Worm (Caenorhabditis elegans): ENCODE measurements around the gene dhs-19.

dhs-19 gene

ce11 chrV:11520215-11520614, 29.9 kb upstream of the dhs-19 start, which contains the start of the genes C55A6.11 and C55A6.7:
Gene C55A6.11 (plus strand): TSS chrV:11520515.
Gene C55A6.7 (minus strand): TSS chrV:11520530.
- no peak for TF ChIP-seq aly-1 (tag; optimal IDR thresholded peaks at IDR 0.05)
- no peak for TF ChIP-seq ceh-36 (tag; optimal IDR thresholded peaks at IDR 0.05)

ce11 chrV:11517789-11518188, 27.5 kb upstream of the dhs-19 start, which contains the start of gene C55A6.4:
Gene C55A6.4 (minus strand): TSS chrV:11517889.
- TF ChIP-seq tra-4 (tag; optimal IDR thresholded peaks at IDR 0.05) (no peak), F13C5.2 (tag; optimal IDR thresholded peaks at IDR 0.05) (no peak), hmg-4 (GFP tag; optimal IDR thresholded peaks at IDR 0.05) (no peak), scrt-1 (GFP tag; IDR thresholded peaks at IDR 0.05) (no peak), hnd-1 (tag; optimal IDR thresholded peaks at IDR 0.05) (no peak), aly-1 (tag; optimal IDR thresholded peaks at IDR 0.05) (no peak), tbx-11 (GFP tag; IDR thresholded peaks at IDR 0.05) (no peak), ceh-13 (GFP tag; optimal IDR thresholded peaks at IDR 0.05) (no peak), ets-7 (tag; optimal IDR thresholded peaks at IDR 0.05) (no peak), ama-1 (optimal IDR thresholded peaks at IDR 0.05) (no peak)

DNA sequence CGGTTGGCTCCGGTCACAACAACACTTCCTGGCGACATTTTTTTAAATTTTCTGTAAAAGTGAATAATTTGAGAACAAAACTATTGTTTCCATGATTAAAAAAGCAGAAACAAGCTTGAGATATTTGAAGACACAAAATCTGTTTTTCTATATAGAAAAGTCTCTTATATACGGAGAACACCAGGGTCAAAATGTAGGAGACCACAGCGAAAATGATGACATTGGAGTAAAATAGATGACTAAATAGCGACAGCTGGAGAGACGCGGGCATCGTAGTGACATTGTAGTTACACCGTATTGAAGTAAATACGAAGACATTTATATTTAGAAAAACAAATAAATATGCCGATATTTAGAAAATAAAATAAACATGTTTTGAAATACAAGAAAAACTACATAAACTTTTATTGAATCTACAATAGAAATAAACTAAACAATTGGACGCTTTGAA, 25.9 kb upstream of the dhs-19 start, which contains the start of gene sdz-8:
Gene sdz-8 (minus strand): TSS at position 51 of the 451 bp plus-strand sequence.
- TF ChIP-seq pes-1 (GFP tag; IDR thresholded peaks at IDR 0.05) (no peak), flt-1 (GFP tag; IDR thresholded peaks at IDR 0.05) (no peak), ets-7 (tag; optimal IDR thresholded peaks at IDR 0.05) (no peak), tra-4 (tag; optimal IDR thresholded peaks at IDR 0.05) (no peak), sea-1 (GFP tag; conservative IDR thresholded peaks at IDR 0.05) (no peak), hnd-1 (tag; optimal IDR thresholded peaks at IDR 0.05) (no peak), tbx-37 (GFP tag; conservative IDR thresholded peaks at IDR 0.05) (no peak), hmbx-1 (tag; optimal IDR thresholded peaks at IDR 0.05) (no peak), tbx-11 (GFP tag; IDR thresholded peaks at IDR 0.05) (no peak), ama-1 (optimal IDR thresholded peaks at IDR 0.05) (no peak), aly-1 (tag; optimal IDR thresholded peaks at IDR 0.05) (no peak), ceh-36 (tag; optimal IDR thresholded peaks at IDR 0.05) (no peak), B0310.2 (tag; optimal IDR thresholded peaks at IDR 0.05) (no peak)

DNA sequence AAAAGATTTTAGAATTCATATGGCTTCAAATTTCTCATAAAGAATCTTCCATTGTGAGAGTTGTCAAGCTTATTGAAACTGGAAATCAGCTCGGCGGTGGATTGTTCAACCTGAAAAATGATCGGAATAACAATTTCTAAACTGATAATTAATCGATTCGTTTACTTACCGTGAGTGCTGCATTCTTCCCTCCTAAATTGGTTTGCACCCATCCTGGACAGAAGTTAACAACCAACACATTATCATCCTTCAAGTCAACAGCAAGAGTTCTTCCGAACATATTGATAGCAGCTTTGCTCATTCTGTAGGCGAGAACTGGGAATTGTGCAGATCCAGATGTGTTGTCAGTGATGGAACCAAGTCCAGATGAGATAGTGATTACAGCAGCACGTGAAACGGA, 24.9 kb upstream of the dhs-19 start:
- no peak for TF ChIP-seq F13C5.2 (tag; optimal IDR thresholded peaks at IDR 0.05)
- TF ChIP-seq pes-1 (GFP tag; IDR thresholded peaks at IDR 0.05): no peak
- no peak for TF ChIP-seq scrt-1 (GFP tag; IDR thresholded peaks at IDR 0.05)
- no peak for TF ChIP-seq tra-4 (tag; optimal IDR thresholded peaks at IDR 0.05)
- no peak for TF ChIP-seq flt-1 (GFP tag; IDR thresholded peaks at IDR 0.05)
- TF ChIP-seq ceh-13 (GFP tag; optimal IDR thresholded peaks at IDR 0.05): no peak
- TF ChIP-seq ets-7 (tag; optimal IDR thresholded peaks at IDR 0.05): no peak
- TF ChIP-seq tbx-11 (GFP tag; IDR thresholded peaks at IDR 0.05): no peak
- TF ChIP-seq hmg-4 (GFP tag; optimal IDR thresholded peaks at IDR 0.05): no peak
- no peak for TF ChIP-seq ama-1 (optimal IDR thresholded peaks at IDR 0.05)
- no peak for TF ChIP-seq hmbx-1 (tag; optimal IDR thresholded peaks at IDR 0.05)
- TF ChIP-seq aly-1 (tag; optimal IDR thresholded peaks at IDR 0.05): no peak
- TF ChIP-seq ceh-36 (tag; optimal IDR thresholded peaks at IDR 0.05): no peak

DNA sequence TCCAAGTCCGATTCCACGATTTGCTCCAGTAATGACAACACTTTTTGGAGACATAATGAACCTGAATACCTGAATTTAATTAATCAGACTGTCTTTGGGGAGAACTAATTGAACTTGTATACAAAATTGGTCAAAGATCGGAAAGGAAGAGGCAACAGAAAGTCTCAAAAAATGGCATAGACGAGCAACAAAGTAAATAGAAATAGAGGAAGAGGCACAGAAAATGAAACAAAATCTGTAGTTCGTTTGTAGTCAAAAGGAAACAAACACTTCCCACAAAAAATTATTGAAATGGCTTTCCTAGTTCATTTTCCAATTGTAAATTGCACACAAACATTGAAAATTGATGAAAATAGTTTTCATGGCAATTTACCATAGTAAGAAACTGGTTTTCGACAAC, 24.4 kb upstream of the dhs-19 start, which contains the start of gene C55A6.6:
Gene C55A6.6 (minus strand): TSS at position 61 of the 400 bp plus-strand sequence.
- no peak for TF ChIP-seq hmbx-1 (tag; optimal IDR thresholded peaks at IDR 0.05)
- TF ChIP-seq ets-7 (tag; optimal IDR thresholded peaks at IDR 0.05): no peak
- TF ChIP-seq scrt-1 (GFP tag; IDR thresholded peaks at IDR 0.05): no peak
- no peak for TF ChIP-seq tbx-37 (GFP tag; conservative IDR thresholded peaks at IDR 0.05)
- TF ChIP-seq flt-1 (GFP tag; IDR thresholded peaks at IDR 0.05): no peak
- no peak for TF ChIP-seq hmg-4 (GFP tag; optimal IDR thresholded peaks at IDR 0.05)
- no peak for TF ChIP-seq ceh-13 (GFP tag; optimal IDR thresholded peaks at IDR 0.05)
- no peak for TF ChIP-seq F13C5.2 (tag; optimal IDR thresholded peaks at IDR 0.05)
- TF ChIP-seq ama-1 (optimal IDR thresholded peaks at IDR 0.05): no peak
- TF ChIP-seq aly-1 (tag; optimal IDR thresholded peaks at IDR 0.05): no peak
- no peak for TF ChIP-seq hnd-1 (tag; optimal IDR thresholded peaks at IDR 0.05)
- no peak for TF ChIP-seq tbx-11 (GFP tag; IDR thresholded peaks at IDR 0.05)
- no peak for TF ChIP-seq ceh-36 (tag; optimal IDR thresholded peaks at IDR 0.05)
- no peak for TF ChIP-seq pes-1 (GFP tag; IDR thresholded peaks at IDR 0.05)
- no peak for TF ChIP-seq sea-1 (GFP tag; conservative IDR thresholded peaks at IDR 0.05)
- no peak for TF ChIP-seq tra-4 (tag; optimal IDR thresholded peaks at IDR 0.05)
- TF ChIP-seq B0310.2 (tag; optimal IDR thresholded peaks at IDR 0.05): no peak

DNA sequence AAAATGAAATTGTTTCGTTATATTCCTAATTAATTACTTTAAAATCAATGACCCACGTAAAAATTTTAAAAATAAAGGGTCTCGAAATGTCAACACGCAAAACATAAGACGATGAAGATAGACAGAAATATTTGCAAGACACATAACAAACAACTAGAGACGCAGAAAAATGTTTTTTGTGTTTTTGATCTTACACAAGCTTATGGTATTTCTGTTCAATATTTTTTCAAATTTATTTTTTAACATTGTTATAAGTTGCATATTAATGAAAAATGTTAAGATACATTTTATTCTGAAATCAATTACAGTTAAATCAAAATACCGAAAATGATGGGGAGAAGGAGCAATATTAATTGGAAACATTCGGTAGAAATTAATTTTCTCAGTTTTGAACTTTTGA, 23.1 kb upstream of the dhs-19 start, which contains the start of gene C55A6.3:
Gene C55A6.3 (minus strand): TSS at position 101 of the 400 bp plus-strand sequence.
- TF ChIP-seq tbx-11 (GFP tag; IDR thresholded peaks at IDR 0.05) (no peak), hnd-1 (tag; optimal IDR thresholded peaks at IDR 0.05) (no peak), flt-1 (GFP tag; IDR thresholded peaks at IDR 0.05) (no peak), aly-1 (tag; optimal IDR thresholded peaks at IDR 0.05) (no peak), tbx-37 (GFP tag; conservative IDR thresholded peaks at IDR 0.05) (no peak)

DNA sequence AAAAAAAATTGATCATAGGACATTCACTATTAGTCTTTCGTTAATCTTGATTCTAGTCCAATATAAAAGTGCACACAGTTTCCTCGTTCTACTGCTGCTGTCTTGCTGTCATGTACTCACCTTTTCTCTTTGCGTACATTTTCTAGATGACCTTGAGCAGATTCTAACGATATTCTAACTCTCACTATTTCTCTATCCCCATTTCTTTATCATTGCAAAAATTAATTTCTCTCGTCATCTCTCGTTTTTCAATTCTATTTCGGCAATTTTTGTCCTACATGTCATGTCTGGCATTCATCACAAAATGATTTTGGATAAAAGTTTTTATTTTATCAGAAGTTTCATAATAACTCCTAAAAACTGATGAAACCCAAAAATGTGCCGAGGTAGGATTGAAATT, 18.5 kb upstream of the dhs-19 start, which contains the start of gene ttll-5:
Gene ttll-5 (plus strand): TSS at position 288 of the 400 bp plus-strand sequence.
- TF ChIP-seq F13C5.2 (tag; optimal IDR thresholded peaks at IDR 0.05) (no peak), aly-1 (tag; optimal IDR thresholded peaks at IDR 0.05) (no peak), pes-1 (GFP tag; IDR thresholded peaks at IDR 0.05) (no peak), ceh-36 (tag; optimal IDR thresholded peaks at IDR 0.05) (no peak), hnd-1 (tag; optimal IDR thresholded peaks at IDR 0.05) (no peak), scrt-1 (GFP tag; IDR thresholded peaks at IDR 0.05) (no peak), ceh-13 (GFP tag; optimal IDR thresholded peaks at IDR 0.05) (no peak), hmbx-1 (tag; optimal IDR thresholded peaks at IDR 0.05) (no peak), sea-1 (GFP tag; conservative IDR thresholded peaks at IDR 0.05) (no peak), ets-7 (tag; optimal IDR thresholded peaks at IDR 0.05) (no peak), hmg-4 (GFP tag; optimal IDR thresholded peaks at IDR 0.05) (no peak), flt-1 (GFP tag; IDR thresholded peaks at IDR 0.05) (no peak), tbx-11 (GFP tag; IDR thresholded peaks at IDR 0.05) (no peak), ama-1 (optimal IDR thresholded peaks at IDR 0.05) (no peak), tbx-37 (GFP tag; conservative IDR thresholded peaks at IDR 0.05) (no peak), B0310.2 (tag; optimal IDR thresholded peaks at IDR 0.05) (no peak), tra-4 (tag; optimal IDR thresholded peaks at IDR 0.05) (no peak)

Data from whole organism, early embryonic.